Worm (Caenorhabditis elegans) whole organism, L4 larva: ENCODE results near the gene Y75B8A.10.

Experiments used
- ama-1 ChIP-seq: fragments of 150-350 bp; optimal IDR thresholded peaks from 2 replicates; lab custom pipeline; 2014; ENCODE audit warnings: inconsistent platforms, mixed read lengths
- ces-1 ChIP-seq: fragments of 150-350 bp; sonication (generic microtip); optimal IDR thresholded peaks from 4 replicates; lab custom pipeline; 2014; ENCODE audit warnings: missing biosample characterization, missing genetic modification reagents, missing genetic modification characterization
- cey-2 ChIP-seq: sonication (generic microtip); optimal IDR thresholded peaks from 3 replicates; lab custom pipeline; 2017; ENCODE audit warnings: missing genetic modification characterization, mild to moderate bottlenecking, missing compliant biosample characterization, antibody characterized with exemption, borderline replicate concordance; ENCODE audit not compliant: insufficient read depth
- duxl-1 ChIP-seq: sonication (generic microtip); optimal IDR thresholded peaks from 2 replicates; lab custom pipeline; 2016; ENCODE audit warnings: mild to moderate bottlenecking, missing genetic modification characterization, moderate library complexity, missing compliant biosample characterization; ENCODE audit not compliant: poor library complexity
- egl-27 ChIP-seq: sonication (generic microtip); optimal IDR thresholded peaks from 3 replicates; lab custom pipeline; 2017; ENCODE audit warnings: missing biosample characterization, missing genetic modification reagents, missing genetic modification characterization
- fos-1 ChIP-seq: fragments of 150-350 bp; optimal IDR thresholded peaks from 2 replicates; lab custom pipeline; 2014; ENCODE audit warnings: missing biosample characterization, missing genetic modification characterization
- madf-5 ChIP-seq, 2 experiments: fragments of 200-800 bp; sonication (Bioruptor generic); IDR thresholded peaks; 2 replicates each; pipeline ENCODE4 v1.3.6; 2022; ENCODE audit warnings: missing compliant biosample characterization in 2 of 2, missing genetic modification characterization in 2 of 2
- nhr-28 ChIP-seq: fragments of 150-350 bp; optimal IDR thresholded peaks from 2 replicates; lab custom pipeline; 2014; ENCODE audit warnings: missing biosample characterization, missing genetic modification characterization
- skn-1 ChIP-seq: fragments of 150-350 bp; optimal IDR thresholded peaks from 2 replicates; lab custom pipeline; 2014; ENCODE audit warnings: missing biosample characterization, missing genetic modification characterization
- unc-39 ChIP-seq: sonication (generic microtip); optimal IDR thresholded peaks from 2 replicates; lab custom pipeline; 2017; ENCODE audit warnings: missing biosample characterization, missing genetic modification characterization
- zag-1 ChIP-seq: fragments of 150-350 bp; optimal IDR thresholded peaks from 2 replicates; lab custom pipeline; 2014; ENCODE audit warnings: missing biosample characterization, missing genetic modification characterization

- TF ChIP-seq egl-27 (tag; lab: Kevin White, UChicago) (no peak), cey-2 (tag; lab: Kevin White, UChicago) (no peak), madf-5 (GFP tag; IDR thresholded peaks at IDR 0.05; lab: Robert Waterston, UW) (no peak), ama-1 (no peak), duxl-1 (tag; lab: Kevin White, UChicago) (no peak), unc-39 (tag; lab: Kevin White, UChicago) (no peak), fos-1 (tag; lab: Kevin White, UChicago) (no peak), zag-1 (tag; lab: Kevin White, UChicago) (no peak), skn-1 (no peak), ces-1 (GFP tag; lab: Kevin White, UChicago) (no peak), nhr-28 (tag; lab: Kevin White, UChicago) (no peak)
Measured at ce11 chrIII:12221452-12221851, 38.6 kb upstream of the Y75B8A.10 start.
